Fruit fly (Drosophila melanogaster) whole organism, embryonic: ENCODE results near the gene CDase.

ENCODE experiments used
- CG11504 ChIP-seq: fragments of 200-800 bp; sonication (Bioruptor generic); optimal IDR thresholded peaks from 3 replicates; lab custom pipeline; 2019; ENCODE audit warnings: missing biosample characterization, mild to moderate bottlenecking, missing genetic modification characterization, moderate library complexity
- CG12236 ChIP-seq: fragments of 200-800 bp; sonication (Bioruptor generic); optimal IDR thresholded peaks from 2 replicates; lab custom pipeline; 2016; ENCODE audit warnings: missing biosample characterization, missing genetic modification characterization
- CG12744 ChIP-seq: fragments of 200-800 bp; sonication (Bioruptor generic); optimal IDR thresholded peaks from 2 replicates; lab custom pipeline; 2016; ENCODE audit warnings: missing biosample characterization, missing genetic modification characterization
- CG13775 ChIP-seq: fragments of 200-800 bp; sonication (Bioruptor generic); optimal IDR thresholded peaks from 3 replicates; lab custom pipeline; 2017; ENCODE audit warnings: missing biosample characterization, mild to moderate bottlenecking, missing genetic modification characterization
- CG16815 ChIP-seq: fragments of 200-800 bp; sonication (Bioruptor generic); optimal IDR thresholded peaks from 3 replicates; lab custom pipeline; 2017; ENCODE audit warnings: missing biosample characterization, mild to moderate bottlenecking, missing genetic modification characterization
- CG2678 ChIP-seq: fragments of 200-800 bp; sonication (Bioruptor generic); optimal IDR thresholded peaks from 3 replicates; lab custom pipeline; 2019; ENCODE audit warnings: missing biosample characterization, mild to moderate bottlenecking, missing genetic modification characterization, moderate library complexity
- CG31441 ChIP-seq: fragments of 200-800 bp; sonication (Bioruptor generic); IDR thresholded peaks from 2 replicates; pipeline ENCODE4 v1.3.6; 2022; ENCODE audit warnings: missing biosample characterization, missing genetic modification characterization
- CG34224 ChIP-seq: fragments of 200-800 bp; sonication (Bioruptor generic); IDR thresholded peaks from 3 replicates; pipeline ENCODE4 v1.3.6; 2022; ENCODE audit warnings: missing biosample characterization, missing genetic modification characterization; ENCODE audit not compliant: partially characterized antibody
- CG3838 ChIP-seq: fragments of 200-800 bp; sonication (Bioruptor generic); optimal IDR thresholded peaks from 3 replicates; lab custom pipeline; 2016; ENCODE audit warnings: missing biosample characterization, missing genetic modification characterization
- CG4282 ChIP-seq: fragments of 200-800 bp; sonication (Bioruptor generic); optimal IDR thresholded peaks from 2 replicates; lab custom pipeline; 2016; ENCODE audit warnings: missing biosample characterization, missing genetic modification characterization
- CG43689 ChIP-seq: fragments of 200-800 bp; sonication (Bioruptor generic); IDR thresholded peaks from 2 replicates; pipeline ENCODE4 v1.3.6; 2022; ENCODE audit warnings: missing biosample characterization, missing genetic modification characterization
- CG4854 ChIP-seq: fragments of 200-800 bp; sonication (Bioruptor generic); optimal IDR thresholded peaks from 2 replicates; lab custom pipeline; 2016; ENCODE audit warnings: missing biosample characterization, missing genetic modification characterization, inconsistent platforms
- CG6254 ChIP-seq: fragments of 200-800 bp; sonication (Bioruptor generic); optimal IDR thresholded peaks from 3 replicates; lab custom pipeline; 2017; ENCODE audit warnings: mild to moderate bottlenecking, missing biosample characterization, missing genetic modification reagents, missing genetic modification characterization
- CG6689 ChIP-seq: fragments of 200-800 bp; sonication (Bioruptor generic); IDR thresholded peaks from 2 replicates; pipeline ENCODE4 v1.3.6; 2022; ENCODE audit warnings: missing biosample characterization, missing genetic modification characterization
- CG7271 ChIP-seq: fragments of 200-800 bp; sonication (Bioruptor generic); optimal IDR thresholded peaks from 2 replicates; lab custom pipeline; 2018; ENCODE audit warnings: missing biosample characterization, mild to moderate bottlenecking, missing genetic modification characterization, moderate library complexity
- CG7357 ChIP-seq: fragments of 200-800 bp; sonication (Bioruptor generic); IDR thresholded peaks from 3 replicates; pipeline ENCODE4 v1.3.6; 2022; ENCODE audit warnings: missing biosample characterization, missing genetic modification characterization
- CG7745 ChIP-seq: fragments of 200-800 bp; sonication (Bioruptor generic); optimal IDR thresholded peaks from 2 replicates; lab custom pipeline; 2018; ENCODE audit warnings: missing biosample characterization, mild to moderate bottlenecking, missing genetic modification characterization, moderate library complexity
- CG8359 ChIP-seq: fragments of 200-800 bp; sonication (Bioruptor generic); optimal IDR thresholded peaks from 2 replicates; lab custom pipeline; 2017; ENCODE audit warnings: missing biosample characterization, mild to moderate bottlenecking, missing genetic modification characterization, borderline replicate concordance
- CG8388 ChIP-seq: fragments of 200-800 bp; sonication (Bioruptor generic); optimal IDR thresholded peaks from 2 replicates; lab custom pipeline; 2019; ENCODE audit warnings: missing biosample characterization, mild to moderate bottlenecking, missing genetic modification characterization, moderate library complexity
- CG8478 ChIP-seq: fragments of >200 bp; optimal IDR thresholded peaks from 2 replicates; lab custom pipeline; 2018
- CG8765 ChIP-seq: fragments of 200-800 bp; sonication (Bioruptor generic); IDR thresholded peaks from 2 replicates; pipeline ENCODE4 v1.3.6; 2022; ENCODE audit warnings: missing biosample characterization, missing genetic modification characterization
- CG9437 ChIP-seq: fragments of 200-800 bp; sonication (Bioruptor generic); optimal IDR thresholded peaks from 2 replicates; lab custom pipeline; 2018; ENCODE audit warnings: missing biosample characterization, mild to moderate bottlenecking, missing genetic modification characterization
- CG9727 ChIP-seq: fragments of 200-800 bp; sonication (Bioruptor generic); optimal IDR thresholded peaks from 3 replicates; lab custom pipeline; 2017; ENCODE audit warnings: missing biosample characterization, mild to moderate bottlenecking, missing genetic modification characterization
- CG9797 ChIP-seq: fragments of 200-800 bp; sonication (Bioruptor generic); optimal IDR thresholded peaks from 3 replicates; lab custom pipeline; 2018; ENCODE audit warnings: missing biosample characterization, mild to moderate bottlenecking, missing genetic modification characterization
- CHES-1-like ChIP-seq: fragments of 200-800 bp; sonication (Bioruptor generic); optimal IDR thresholded peaks from 2 replicates; lab custom pipeline; 2016; ENCODE audit warnings: missing biosample characterization, missing genetic modification characterization
- CkIIα-i1 ChIP-seq: fragments of 200-800 bp; sonication (Bioruptor generic); IDR thresholded peaks from 2 replicates; pipeline ENCODE4 v1.3.6; 2022; ENCODE audit warnings: missing biosample characterization, missing genetic modification characterization
- CoRest ChIP-seq: fragments of 200-800 bp; sonication (Bioruptor generic); optimal IDR thresholded peaks from 3 replicates; lab custom pipeline; 2018; ENCODE audit warnings: missing biosample characterization, mild to moderate bottlenecking, missing genetic modification characterization, moderate library complexity
- Dbx ChIP-seq: fragments of 200-800 bp; sonication (Bioruptor generic); IDR thresholded peaks from 3 replicates; pipeline ENCODE4 v1.3.6; 2022; ENCODE audit warnings: missing biosample characterization, missing genetic modification characterization
- E2f2 ChIP-seq: fragments of 200-800 bp; sonication (Bioruptor generic); IDR thresholded peaks from 2 replicates; pipeline ENCODE4 v1.3.6; 2022; ENCODE audit warnings: missing biosample characterization, missing genetic modification characterization
- H15 ChIP-seq: fragments of 200-800 bp; sonication (Bioruptor generic); IDR thresholded peaks from 3 replicates; pipeline ENCODE4 v1.3.6; 2022; ENCODE audit warnings: missing biosample characterization, missing genetic modification characterization
- Hand ChIP-seq: fragments of 200-800 bp; sonication (Bioruptor generic); optimal IDR thresholded peaks from 2 replicates; lab custom pipeline; 2017; ENCODE audit warnings: mild to moderate bottlenecking, missing biosample characterization, missing genetic modification reagents, missing genetic modification characterization
- HmgZ ChIP-seq: fragments of 200-800 bp; sonication (Bioruptor generic); optimal IDR thresholded peaks from 2 replicates; lab custom pipeline; 2018; ENCODE audit warnings: missing biosample characterization, mild to moderate bottlenecking, missing genetic modification characterization
- Hmr ChIP-seq: fragments of 200-800 bp; sonication (Bioruptor generic); optimal IDR thresholded peaks from 3 replicates; lab custom pipeline; 2017; ENCODE audit warnings: mild to moderate bottlenecking, missing biosample characterization, missing genetic modification reagents, missing genetic modification characterization
- MESR4 ChIP-seq: fragments of 200-800 bp; sonication (Bioruptor generic); optimal IDR thresholded peaks from 2 replicates; lab custom pipeline; 2018; ENCODE audit warnings: missing biosample characterization, mild to moderate bottlenecking, missing genetic modification characterization, moderate library complexity
- Opbp ChIP-seq: fragments of 200-800 bp; sonication (Bioruptor generic); IDR thresholded peaks from 3 replicates; pipeline ENCODE4 v1.3.6; 2022; ENCODE audit warnings: missing biosample characterization, missing genetic modification characterization; ENCODE audit not compliant: partially characterized antibody
- Rfx ChIP-seq: fragments of 200-800 bp; sonication (Bioruptor generic); IDR thresholded peaks from 2 replicates; pipeline ENCODE4 v1.3.6; 2022; ENCODE audit warnings: missing biosample characterization, missing genetic modification characterization
- TFAM ChIP-seq: fragments of 200-800 bp; sonication (Bioruptor generic); optimal IDR thresholded peaks from 2 replicates; lab custom pipeline; 2017; ENCODE audit warnings: missing biosample characterization, missing genetic modification characterization, inconsistent platforms
- Taf1 ChIP-seq: fragments of 200-800 bp; sonication (Bioruptor generic); IDR thresholded peaks from 2 replicates; pipeline ENCODE4 v1.3.6; 2022; ENCODE audit warnings: missing biosample characterization, missing genetic modification characterization
- ase ChIP-seq: fragments of 200-800 bp; sonication (Bioruptor generic); IDR thresholded peaks from 3 replicates; pipeline ENCODE4 v1.3.6; 2022; ENCODE audit warnings: missing biosample characterization, missing genetic modification characterization
- bab2 ChIP-seq: fragments of 200-800 bp; sonication (Bioruptor generic); optimal IDR thresholded peaks from 2 replicates; lab custom pipeline; 2016; ENCODE audit warnings: missing biosample characterization, missing genetic modification characterization
- cas ChIP-seq: fragments of 200-800 bp; sonication (Bioruptor generic); IDR thresholded peaks from 2 replicates; pipeline ENCODE4 v1.3.6; 2022; ENCODE audit warnings: missing biosample characterization, missing genetic modification characterization
- caup ChIP-seq: fragments of 200-800 bp; sonication (Bioruptor generic); optimal IDR thresholded peaks from 3 replicates; lab custom pipeline; 2017; ENCODE audit warnings: missing biosample characterization, mild to moderate bottlenecking, missing genetic modification characterization, moderate library complexity; ENCODE audit not compliant: severe bottlenecking
- dmrt99B ChIP-seq: fragments of 200-800 bp; sonication (Bioruptor generic); optimal IDR thresholded peaks from 2 replicates; lab custom pipeline; 2018; ENCODE audit warnings: missing biosample characterization, mild to moderate bottlenecking, missing genetic modification characterization, moderate library complexity
- ewg ChIP-seq: fragments of 200-800 bp; sonication (Bioruptor generic); optimal IDR thresholded peaks from 3 replicates; lab custom pipeline; 2017; ENCODE audit warnings: mild to moderate bottlenecking, missing biosample characterization, missing genetic modification reagents, missing genetic modification characterization
- hbn ChIP-seq: fragments of 200-800 bp; sonication (Bioruptor generic); IDR thresholded peaks from 2 replicates; pipeline ENCODE4 v1.3.6; 2022; ENCODE audit warnings: missing biosample characterization, missing genetic modification characterization; ENCODE audit not compliant: partially characterized antibody
- mam ChIP-seq: fragments of 200-800 bp; sonication (Bioruptor generic); optimal IDR thresholded peaks from 3 replicates; lab custom pipeline; 2016; ENCODE audit warnings: missing biosample characterization, missing genetic modification characterization
- rib ChIP-seq: fragments of 200-800 bp; sonication (Bioruptor generic); IDR thresholded peaks from 2 replicates; pipeline ENCODE4 v1.3.6; 2022; ENCODE audit warnings: missing biosample characterization, missing genetic modification characterization
- sens-2 ChIP-seq: fragments of 200-800 bp; sonication (Bioruptor generic); IDR thresholded peaks from 2 replicates; pipeline ENCODE4 v1.3.6; 2022; ENCODE audit warnings: missing biosample characterization, missing genetic modification characterization
- vvl ChIP-seq: fragments of 200-800 bp; sonication (Bioruptor generic); IDR thresholded peaks from 2 replicates; pipeline ENCODE4 v1.3.6; 2022; ENCODE audit warnings: missing biosample characterization, missing genetic modification characterization
- wdn ChIP-seq: fragments of 200-800 bp; sonication (Bioruptor generic); IDR thresholded peaks from 2 replicates; pipeline ENCODE4 v1.3.6; 2022; ENCODE audit warnings: missing biosample characterization, missing genetic modification characterization

CDase gene

DNA sequence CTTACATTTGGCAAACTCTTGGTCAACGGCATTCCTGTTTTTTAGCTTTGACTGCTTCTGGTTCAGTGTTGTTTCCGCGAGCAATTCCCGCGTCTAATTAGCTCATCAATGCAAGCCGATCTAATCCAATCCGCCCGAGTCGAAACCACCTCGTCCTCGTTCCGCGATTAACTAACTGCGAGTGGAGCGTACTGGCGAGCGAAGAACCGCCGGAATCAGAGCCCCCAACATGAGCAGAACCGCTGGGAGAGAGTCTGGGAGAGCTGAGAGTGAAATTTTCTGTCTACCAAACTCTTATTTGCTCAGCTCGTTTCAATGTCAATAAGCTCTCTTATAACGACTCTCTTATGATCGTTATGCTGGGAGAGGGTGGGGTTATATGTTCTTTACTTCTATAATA lies 9.1 kb upstream of the CDase start (continued):
- TF ChIP-seq CG13775 (GFP tag; lab: Kevin White, UChicago) (peak; percentile 59), cas (peak; percentile 68; the same call in 1 of the 2 replicates), CG7745 (tag; lab: Kevin White, UChicago) (no peak), CHES-1-like (GFP tag; lab: Kevin White, UChicago) (peak; percentile 80), CG8359 (GFP tag; lab: Kevin White, UChicago) (peak; percentile 49), CG8478 (no peak), CG8765 (GFP tag; lab: Robert Waterston, UW) (no peak), MESR4 (GFP tag; lab: Kevin White, UChicago) (peak; percentile 7), CG11504 (tag; lab: Kevin White, UChicago) (peak; percentile 32), CG6254 (GFP tag; lab: Kevin White, UChicago) (peak; percentile 82), rib (GFP tag; lab: Robert Waterston, UW) (peak; percentile 90), CG8388 (peak; percentile 26), CG6689 (GFP tag; lab: Robert Waterston, UW) (no peak; the same call in none of the 2 replicates), CoRest (tag; lab: Kevin White, UChicago) (no peak), CG7357 (peak; percentile 47; the same call in 1 of the 3 replicates), CG16815 (GFP tag; lab: Kevin White, UChicago) (peak; percentile 20), hbn (GFP tag; lab: Robert Waterston, UW) (peak; percentile 41; the same call in 1 of the 2 replicates), Hand (GFP tag; lab: Kevin White, UChicago) (peak; percentile 40), CG31441 (GFP tag; lab: Robert Waterston, UW) (no peak; the same call in none of the 2 replicates), Opbp (GFP tag; lab: Robert Waterston, UW) (no peak), TFAM (GFP tag; lab: Kevin White, UChicago) (peak; percentile 5), E2f2 (peak; percentile 66), Hmr (peak; percentile 90), vvl (GFP tag; lab: Robert Waterston, UW) (peak; percentile 86), CG3838 (GFP tag; lab: Kevin White, UChicago) (peak; percentile 80), wdn (peak; percentile 73; the same call in 1 of the 2 replicates), CkIIα-i1 (GFP tag; lab: Robert Waterston, UW) (peak; percentile 66; the same call in 1 of the 2 replicates), dmrt99B (tag; lab: Kevin White, UChicago) (peak; percentile 51), mam (GFP tag; lab: Kevin White, UChicago) (peak; percentile 75), ewg (GFP tag; lab: Kevin White, UChicago) (peak; percentile 44), CG4282 (GFP tag; lab: Kevin White, UChicago) (peak; percentile 5), caup (GFP tag; lab: Kevin White, UChicago) (peak; percentile 89), CG7271 (tag; lab: Kevin White, UChicago) (no peak), CG9437 (peak; percentile 12), bab2 (GFP tag; lab: Kevin White, UChicago) (peak; percentile 85), sens-2 (no peak), Taf1 (GFP tag; lab: Robert Waterston, UW) (peak; percentile 77), CG12236 (GFP tag; lab: Kevin White, UChicago) (peak; percentile 86), CG12744 (GFP tag; lab: Kevin White, UChicago) (peak; percentile 83), CG34224 (GFP tag; lab: Robert Waterston, UW) (peak; percentile 52; the same call in 1 of the 3 replicates), CG9797 (no peak), CG2678 (tag; lab: Kevin White, UChicago) (peak; percentile 71), ase (no peak; the same call in 2 of the 3 replicates), CG9727 (GFP tag; lab: Kevin White, UChicago) (peak; percentile 88), CG43689 (GFP tag; lab: Robert Waterston, UW) (peak; percentile 66), H15 (GFP tag; lab: Robert Waterston, UW) (peak; percentile 60; the same call in 1 of the 3 replicates), CG4854 (peak; percentile 79), Rfx (GFP tag; lab: Robert Waterston, UW) (peak; percentile 80; the same call in 1 of the 2 replicates), HmgZ (peak; percentile 71), Dbx (GFP tag; lab: Robert Waterston, UW) (peak; percentile 94)
